Worm (Caenorhabditis elegans): ENCODE results near the gene C09G12.5.
A peak's percentile ranks its signal among the peaks of the same experiment; 100 is the strongest.

C09G12.5 gene

ce11 chrIV:3442513-3442912 is 36.6 kb upstream of the C09G12.5 start:
- TF ChIP-seq ham-2 (GFP tag; optimal IDR thresholded peaks at IDR 0.05) (no peak), sem-2 (GFP tag; optimal IDR thresholded peaks at IDR 0.05) (no peak)

DNA sequence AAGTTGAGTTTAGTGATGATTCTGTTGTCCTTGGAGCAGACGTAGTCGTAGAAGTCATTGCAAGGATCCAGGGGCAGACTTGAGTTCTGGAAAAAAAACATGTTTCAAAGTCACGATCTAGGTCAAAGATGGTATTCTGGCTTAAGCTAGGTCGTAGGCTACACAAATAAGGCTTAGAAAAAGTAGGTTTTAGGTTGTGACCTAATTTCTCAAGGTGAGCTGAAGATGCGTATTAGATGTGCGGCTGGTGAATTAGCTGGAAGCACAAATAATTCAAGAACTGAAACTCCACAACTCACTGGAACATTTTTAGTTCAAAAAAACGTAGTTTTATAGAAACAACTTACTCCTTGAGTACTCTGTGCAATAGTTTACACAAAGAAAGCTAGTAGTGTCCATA is 35.0 kb upstream of the C09G12.5 start, which contains the start of gene F09D12.2:
TSS of gene F09D12.2 (minus strand) at position 101 of the 400 bp plus-strand sequence.
- no peak for TF ChIP-seq ceh-83 (GFP tag; optimal IDR thresholded peaks at IDR 0.05)
- TF ChIP-seq elt-3 (tag; optimal IDR thresholded peaks at IDR 0.05): no peak
- no peak for TF ChIP-seq M03D4.4 (tag; optimal IDR thresholded peaks at IDR 0.05)
- no peak for TF ChIP-seq zip-8 (tag; optimal IDR thresholded peaks at IDR 0.05)

- no peak for TF ChIP-seq sem-2 (GFP tag; optimal IDR thresholded peaks at IDR 0.05)
- TF ChIP-seq flh-1 (GFP tag; optimal IDR thresholded peaks at IDR 0.05): no peak
- TF ChIP-seq blmp-1 (tag; optimal IDR thresholded peaks at IDR 0.05): no peak
- TF ChIP-seq unc-120 (tag; optimal IDR thresholded peaks at IDR 0.05; ENCODE audit: poor library complexity, severe bottlenecking): no peak
- TF ChIP-seq elt-1 (tag; optimal IDR thresholded peaks at IDR 0.05; ENCODE audit: borderline replicate concordance, insufficient read depth): no peak
- no peak for TF ChIP-seq ztf-11 (tag; optimal IDR thresholded peaks at IDR 0.05)
- TF ChIP-seq tbx-8 (GFP tag; optimal IDR thresholded peaks at IDR 0.05): no peak
- no peak for TF ChIP-seq drap-1 (GFP tag; optimal IDR thresholded peaks at IDR 0.05)
- no peak for TF ChIP-seq zip-8 (tag; optimal IDR thresholded peaks at IDR 0.05)
- no peak for TF ChIP-seq unc-39 (tag; optimal IDR thresholded peaks at IDR 0.05)
- no peak for TF ChIP-seq elt-3 (tag; optimal IDR thresholded peaks at IDR 0.05)
Measured at ce11 chrIV:3444614-3445013, 34.5 kb upstream of the C09G12.5 start, which contains the start of gene F58E2.5. Gene F58E2.5, plus strand, starts transcription at chrIV:3444914.

ce11 chrIV:3447350-3447749 is 31.8 kb upstream of the C09G12.5 start:
- TF ChIP-seq tbx-8 (GFP tag; optimal IDR thresholded peaks at IDR 0.05) (no peak), cnd-1 (tag; optimal IDR thresholded peaks at IDR 0.05) (no peak), nhr-2 (tag; optimal IDR thresholded peaks at IDR 0.05) (no peak)

DNA sequence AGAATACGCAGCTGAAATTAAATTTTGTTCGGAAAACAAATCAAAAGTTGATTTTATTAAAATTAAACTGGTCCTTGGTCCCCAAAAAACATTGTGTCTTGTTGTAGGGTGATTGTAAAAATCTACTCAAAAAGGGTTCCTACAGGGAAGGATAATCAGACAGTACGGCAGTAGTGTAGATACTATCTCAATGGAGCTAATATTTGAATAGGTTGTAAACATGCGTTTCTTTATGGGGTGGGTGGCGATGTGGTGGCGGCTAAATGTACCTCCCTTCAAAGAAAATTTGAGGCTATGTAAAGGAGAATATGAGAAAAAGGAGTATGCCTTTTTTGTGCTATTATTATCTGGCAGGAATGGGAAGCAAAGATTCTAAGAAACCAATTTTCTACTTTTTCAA is 26.6 kb upstream of the C09G12.5 start:
- no peak for TF ChIP-seq nhr-12 (tag; optimal IDR thresholded peaks at IDR 0.05)

DNA sequence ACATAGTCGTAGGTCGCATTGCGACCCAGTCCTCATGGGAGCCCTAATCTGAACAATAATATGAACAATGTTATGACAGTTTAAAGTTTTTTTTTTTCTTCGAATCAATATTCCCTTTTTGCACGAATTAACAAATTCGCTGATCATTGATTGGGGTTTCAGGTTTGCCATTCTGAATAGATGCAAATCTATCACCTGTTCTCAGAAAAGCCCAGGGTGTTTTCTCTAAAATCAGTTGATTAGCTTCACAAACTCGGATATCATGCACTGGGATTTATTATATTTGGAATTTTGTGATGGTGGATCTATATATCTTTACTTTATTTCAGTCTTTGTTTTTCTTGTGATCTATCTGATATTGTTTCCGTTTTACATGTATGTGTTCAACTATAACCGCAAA is 25.8 kb upstream of the C09G12.5 start, which contains the start of gene srz-23:
TSS of gene srz-23 (plus strand) at position 263 of the 400 bp plus-strand sequence.
- TF ChIP-seq mls-2 (tag; optimal IDR thresholded peaks at IDR 0.05): no peak
- TF ChIP-seq tbx-8 (GFP tag; optimal IDR thresholded peaks at IDR 0.05): no peak
- no peak for TF ChIP-seq nhr-76 (tag; optimal IDR thresholded peaks at IDR 0.05)

DNA sequence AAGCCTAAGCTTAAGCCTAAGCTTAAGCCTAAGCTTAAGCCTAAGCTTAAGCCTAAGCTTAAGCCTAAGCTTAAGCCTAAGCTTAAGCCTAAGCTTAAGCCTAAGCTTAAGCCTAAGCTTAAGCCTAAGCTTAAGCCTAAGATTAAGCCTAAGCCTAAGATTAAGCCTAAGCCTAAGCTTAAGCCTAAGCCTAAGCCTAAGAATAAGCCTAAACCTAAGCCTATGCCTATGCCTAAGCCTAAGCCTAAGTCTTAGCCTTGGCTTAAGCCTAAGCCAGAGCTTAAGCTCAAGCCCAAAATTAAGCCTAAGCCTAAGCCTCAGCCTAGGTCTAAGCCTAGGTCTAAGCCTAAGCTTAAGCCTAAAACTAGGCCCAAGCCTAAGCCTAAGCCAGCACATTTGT is 23.7 kb upstream of the C09G12.5 start:
- peak; percentile 71 for TF ChIP-seq ham-2 (GFP tag; optimal IDR thresholded peaks at IDR 0.05)

DNA sequence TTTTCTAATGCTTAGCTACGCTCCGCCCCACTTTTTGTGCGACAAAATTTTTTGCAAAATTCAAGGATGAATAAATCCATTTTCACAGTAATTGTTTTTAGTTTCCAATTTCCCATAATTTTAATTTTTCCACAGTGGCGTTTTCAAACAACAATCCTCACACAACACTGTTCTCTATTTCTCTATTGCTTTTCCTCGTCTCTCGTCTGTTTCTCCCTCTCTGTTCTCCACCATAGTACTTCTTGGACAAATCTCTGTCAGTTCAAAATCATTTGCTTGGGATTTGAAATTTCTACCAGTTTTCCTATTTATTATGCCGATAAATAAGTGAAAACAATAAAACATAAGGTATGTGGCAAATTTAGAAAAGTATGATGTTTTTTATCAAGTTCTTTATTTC is 15.9 kb upstream of the C09G12.5 start, which contains the start of gene F58E2.4:
TSS of gene F58E2.4 (plus strand) at position 134 of the 400 bp plus-strand sequence.
- no peak for TF ChIP-seq mab-5 (tag; optimal IDR thresholded peaks at IDR 0.05)
- no peak for TF ChIP-seq tbx-8 (GFP tag; optimal IDR thresholded peaks at IDR 0.05)
- no peak for TF ChIP-seq mls-2 (tag; optimal IDR thresholded peaks at IDR 0.05)
- TF ChIP-seq M03D4.4 (tag; optimal IDR thresholded peaks at IDR 0.05): no peak
- TF ChIP-seq lsy-2 (tag; optimal IDR thresholded peaks at IDR 0.05): no peak
- TF ChIP-seq ces-1 (GFP tag; optimal IDR thresholded peaks at IDR 0.05): no peak
- TF ChIP-seq ceh-39 (tag; optimal IDR thresholded peaks at IDR 0.05): no peak
- no peak for TF ChIP-seq unc-62 (GFP tag; optimal IDR thresholded peaks at IDR 0.05)
- TF ChIP-seq nhr-2 (tag; optimal IDR thresholded peaks at IDR 0.05): no peak
- no peak for TF ChIP-seq ztf-11 (tag; optimal IDR thresholded peaks at IDR 0.05)
- TF ChIP-seq nhr-237 (tag; optimal IDR thresholded peaks at IDR 0.05): no peak
- no peak for TF ChIP-seq lin-32 (GFP tag; optimal IDR thresholded peaks at IDR 0.05)
